Fruit fly (Drosophila melanogaster): ENCODE measurements around the gene Actn.
A peak's percentile ranks its signal among the peaks of the same experiment; 100 is the strongest.

Actn gene

dm6 chrX:2011288-2012120, 30.6 kb downstream of the Actn start (continued):
- TF ChIP-seq fd85E (GFP tag; optimal IDR thresholded peaks at IDR 0.05), result no peak
- TF ChIP-seq Met (GFP tag; optimal IDR thresholded peaks at IDR 0.05), result peak; percentile 51
- no peak for TF ChIP-seq ss (GFP tag; optimal IDR thresholded peaks at IDR 0.05)
- TF ChIP-seq CG6163 (GFP tag; IDR thresholded peaks at IDR 0.05), result peak; percentile 80
- no peak for TF ChIP-seq Eip93F (GFP tag; optimal IDR thresholded peaks at IDR 0.05)
- TF ChIP-seq CG10631 (GFP tag; optimal IDR thresholded peaks at IDR 0.05), result peak; percentile 60
- peak; percentile 15 for TF ChIP-seq CG3032 (tag; optimal IDR thresholded peaks at IDR 0.05)
- TF ChIP-seq Ets21C (GFP tag; optimal IDR thresholded peaks at IDR 0.05), result peak; percentile 2
- TF ChIP-seq Lpt (GFP tag; optimal IDR thresholded peaks at IDR 0.05), result peak; percentile 10
- TF ChIP-seq CG8632 (GFP tag; optimal IDR thresholded peaks at IDR 0.05), result peak; percentile 60
- peak; percentile 50 for TF ChIP-seq achi (GFP tag; optimal IDR thresholded peaks at IDR 0.05)
- TF ChIP-seq CG32006 (GFP tag; optimal IDR thresholded peaks at IDR 0.05), result peak; percentile 79
- peak; percentile 73; the same call in 2 of the 3 replicates for TF ChIP-seq eg (GFP tag; IDR thresholded peaks at IDR 0.05)
- peak; percentile 23 for TF ChIP-seq CG31627 (GFP tag; optimal IDR thresholded peaks at IDR 0.05)
- no peak for TF ChIP-seq fkh (GFP tag; optimal IDR thresholded peaks at IDR 0.05)
- peak; percentile 40 for TF ChIP-seq Ets96B (tag; optimal IDR thresholded peaks at IDR 0.05)
- TF ChIP-seq topi (GFP tag; optimal IDR thresholded peaks at IDR 0.05), result peak; percentile 37
- TF ChIP-seq svp (GFP tag), result peak; percentile 72
- peak; percentile 43 for TF ChIP-seq Hr39 (GFP tag; optimal IDR thresholded peaks at IDR 0.05)
- peak; percentile 1 for TF ChIP-seq CG7368 (GFP tag; optimal IDR thresholded peaks at IDR 0.05)

- peak; percentile 83 for TF ChIP-seq Eip78C (GFP tag)
- peak; percentile 79 for TF ChIP-seq CG6854 (GFP tag; optimal IDR thresholded peaks at IDR 0.05)
- TF ChIP-seq Blimp-1 (GFP tag; optimal IDR thresholded peaks at IDR 0.05), result peak; percentile 7
- peak; percentile 71; the same call in 2 of the 3 replicates for TF ChIP-seq CG6163 (GFP tag; IDR thresholded peaks at IDR 0.05)
- TF ChIP-seq esn (GFP tag; optimal IDR thresholded peaks at IDR 0.05), result no peak
- peak; percentile 70 for TF ChIP-seq CG9139 (GFP tag; optimal IDR thresholded peaks at IDR 0.05)
- no peak for TF ChIP-seq salr (GFP tag; optimal IDR thresholded peaks at IDR 0.05)
- TF ChIP-seq CG6808 (GFP tag; optimal IDR thresholded peaks at IDR 0.05), result peak; percentile 61
- peak; percentile 26 for TF ChIP-seq fkh (GFP tag; optimal IDR thresholded peaks at IDR 0.05)
- TF ChIP-seq CG1621 (tag; optimal IDR thresholded peaks at IDR 0.05), result peak; percentile 52
- TF ChIP-seq ss (GFP tag; optimal IDR thresholded peaks at IDR 0.05), result peak; percentile 68 to 71
- no peak for TF ChIP-seq Hr39 (GFP tag; optimal IDR thresholded peaks at IDR 0.05)
- no peak for TF ChIP-seq CG4318 (GFP tag; optimal IDR thresholded peaks at IDR 0.05)
These were observed 31.9 kb downstream of the Actn start, which contains the start of gene east for dm6 chrX:2010010-2010873. east (plus strand) TSS chrX:2010860.

dm6 chrX:2009453-2010009, 32.6 kb downstream of the Actn start:
- peak; percentile 61 for TF ChIP-seq Ets96B (tag; optimal IDR thresholded peaks at IDR 0.05)
- peak; percentile 93 for TF ChIP-seq Hr4 (GFP tag; optimal IDR thresholded peaks at IDR 0.05)
- TF ChIP-seq CG16779 (tag; optimal IDR thresholded peaks at IDR 0.05), result no peak
- peak; percentile 71 for TF ChIP-seq CG31627 (GFP tag; optimal IDR thresholded peaks at IDR 0.05)
- peak; percentile 81 for TF ChIP-seq topi (GFP tag; optimal IDR thresholded peaks at IDR 0.05)
- TF ChIP-seq lz (GFP tag; optimal IDR thresholded peaks at IDR 0.05), result peak; percentile 81
- TF ChIP-seq salr (GFP tag; optimal IDR thresholded peaks at IDR 0.05), result peak; percentile 13 to 80
- TF ChIP-seq svp (GFP tag), result peak; percentile 85
- peak; percentile 79 for TF ChIP-seq Hr39 (GFP tag; optimal IDR thresholded peaks at IDR 0.05)
- peak; percentile 79 for TF ChIP-seq Ets21C (GFP tag; optimal IDR thresholded peaks at IDR 0.05)
- TF ChIP-seq CG3919 (GFP tag; optimal IDR thresholded peaks at IDR 0.05), result peak; percentile 63
- peak; percentile 18 for TF ChIP-seq vri (GFP tag; optimal IDR thresholded peaks at IDR 0.05)
- peak; percentile 89 for TF ChIP-seq CG32006 (GFP tag; optimal IDR thresholded peaks at IDR 0.05)
- peak; percentile 77 for TF ChIP-seq CG10631 (GFP tag; optimal IDR thresholded peaks at IDR 0.05)
- TF ChIP-seq Sox14 (GFP tag; optimal IDR thresholded peaks at IDR 0.05), result peak; percentile 59
- no peak for TF ChIP-seq CG1621 (tag; optimal IDR thresholded peaks at IDR 0.05)
- peak; percentile 75 for TF ChIP-seq CG4318 (GFP tag; optimal IDR thresholded peaks at IDR 0.05)
- TF ChIP-seq dsx (GFP tag; optimal IDR thresholded peaks at IDR 0.05; ENCODE audit: poor library complexity, severe bottlenecking), result peak; percentile 44
- TF ChIP-seq CG6854 (GFP tag; optimal IDR thresholded peaks at IDR 0.05), result no peak
- TF ChIP-seq spab (GFP tag; optimal IDR thresholded peaks at IDR 0.05), result peak; percentile 37
- peak in 1 of 2 experiments; percentile 60 for TF ChIP-seq ss (GFP tag; optimal IDR thresholded peaks at IDR 0.05)
- TF ChIP-seq fkh (GFP tag; optimal IDR thresholded peaks at IDR 0.05), result peak; percentile 31
- peak; percentile 65 for TF ChIP-seq achi (GFP tag; optimal IDR thresholded peaks at IDR 0.05)
- peak; percentile 57 for TF ChIP-seq CG34406 (GFP tag; optimal IDR thresholded peaks at IDR 0.05)
- TF ChIP-seq CG6163 (GFP tag; IDR thresholded peaks at IDR 0.05), result peak; percentile 50
- peak; percentile 13 for TF ChIP-seq CG11294 (GFP tag; IDR thresholded peaks at IDR 0.05)
- peak; percentile 61 for TF ChIP-seq CG6792 (GFP tag; optimal IDR thresholded peaks at IDR 0.05)
- peak; percentile 76 for TF ChIP-seq CG3032 (tag; optimal IDR thresholded peaks at IDR 0.05)
